Fruit fly (Drosophila melanogaster) whole organism, prepupa: Measurements from ENCODE around the gene CG9021.
A peak's percentile ranks its signal among the peaks of the same experiment; 100 is the strongest.

Experiments used
- CG10631 ChIP-seq: fragments of 200-800 bp; sonication (Bioruptor generic); optimal IDR thresholded peaks from 2 replicates; lab custom pipeline; 2016; ENCODE audit warnings: missing biosample characterization, missing genetic modification characterization
- CG10669 ChIP-seq: fragments of 200-800 bp; sonication (Bioruptor generic); optimal IDR thresholded peaks from 3 replicates; lab custom pipeline; 2018; ENCODE audit warnings: missing biosample characterization, mild to moderate bottlenecking, missing genetic modification characterization, moderate library complexity
- CG11294 ChIP-seq: fragments of 200-800 bp; sonication (Bioruptor generic); IDR thresholded peaks from 2 replicates; pipeline ENCODE4 v1.3.6; 2022; ENCODE audit warnings: missing biosample characterization, missing genetic modification characterization
- CG11762 ChIP-seq: fragments of 200-800 bp; sonication (Bioruptor generic); optimal IDR thresholded peaks from 3 replicates; lab custom pipeline; 2016; ENCODE audit warnings: missing biosample characterization, missing genetic modification characterization; ENCODE audit not compliant: insufficient read depth
- CG11902 ChIP-seq: fragments of 200-800 bp; sonication (Bioruptor generic); optimal IDR thresholded peaks from 3 replicates; lab custom pipeline; 2016; ENCODE audit warnings: missing biosample characterization, missing genetic modification characterization
- CG16779 ChIP-seq: fragments of 200-800 bp; sonication (Bioruptor generic); optimal IDR thresholded peaks from 3 replicates; lab custom pipeline; 2017; ENCODE audit warnings: missing biosample characterization, mild to moderate bottlenecking, missing genetic modification characterization
- CG3032 ChIP-seq: fragments of 200-800 bp; optimal IDR thresholded peaks from 2 replicates; lab custom pipeline; 2019; ENCODE audit warnings: missing biosample characterization, mild to moderate bottlenecking, missing genetic modification characterization, moderate library complexity
- CG31627 ChIP-seq: fragments of 200-800 bp; sonication (Bioruptor generic); optimal IDR thresholded peaks from 3 replicates; lab custom pipeline; 2016; ENCODE audit warnings: missing biosample characterization, missing genetic modification characterization
- CG34406 ChIP-seq: fragments of 200-800 bp; sonication (Bioruptor generic); optimal IDR thresholded peaks from 3 replicates; lab custom pipeline; 2016; ENCODE audit warnings: missing biosample characterization, missing genetic modification characterization
- CG4318 ChIP-seq: fragments of 200-800 bp; sonication (Bioruptor generic); optimal IDR thresholded peaks from 3 replicates; lab custom pipeline; 2017; ENCODE audit warnings: missing biosample characterization, mild to moderate bottlenecking, missing genetic modification characterization
- CG6163 ChIP-seq: fragments of 200-800 bp; sonication (Bioruptor generic); IDR thresholded peaks from 3 replicates; pipeline ENCODE4 v1.3.6; 2022; ENCODE audit warnings: missing biosample characterization, missing genetic modification characterization
- CG6792 ChIP-seq: fragments of 200-800 bp; sonication (Bioruptor generic); optimal IDR thresholded peaks from 3 replicates; lab custom pipeline; 2016; ENCODE audit warnings: missing biosample characterization, missing genetic modification characterization
- CG6808 ChIP-seq: fragments of 200-800 bp; sonication (Bioruptor generic); optimal IDR thresholded peaks from 3 replicates; lab custom pipeline; 2017; ENCODE audit warnings: missing biosample characterization, missing genetic modification characterization, mild to moderate bottlenecking, moderate library complexity, missing genetic modification reagents
- CG6854 ChIP-seq: fragments of 200-800 bp; sonication (Bioruptor generic); optimal IDR thresholded peaks from 2 replicates; lab custom pipeline; 2017; ENCODE audit warnings: missing biosample characterization, mild to moderate bottlenecking, missing genetic modification characterization
- CG8119 ChIP-seq: fragments of 200-800 bp; sonication (Bioruptor generic); IDR thresholded peaks from 3 replicates; pipeline ENCODE4 v1.3.6; 2022; ENCODE audit warnings: missing biosample characterization, missing genetic modification characterization
- CG8319 ChIP-seq: fragments of 200-800 bp; sonication (Bioruptor generic); optimal IDR thresholded peaks from 3 replicates; lab custom pipeline; 2016; ENCODE audit warnings: missing biosample characterization, missing genetic modification characterization
- CG9139 ChIP-seq: fragments of 200-800 bp; sonication (Bioruptor generic); optimal IDR thresholded peaks from 3 replicates; lab custom pipeline; 2017; ENCODE audit warnings: missing biosample characterization, mild to moderate bottlenecking, missing genetic modification characterization
- Eip75B ChIP-seq: fragments of 200-800 bp; sonication (Bioruptor generic); optimal IDR thresholded peaks from 3 replicates; lab custom pipeline; 2016; ENCODE audit warnings: missing biosample characterization, missing genetic modification characterization
- Eip78C ChIP-seq: fragments of 200-800 bp; sonication (Bioruptor generic); peaks from one replicate; lab custom pipeline; 2016; ENCODE audit warnings: missing biosample characterization, missing genetic modification characterization
- Eip93F ChIP-seq: fragments of 200-800 bp; sonication (Bioruptor generic); optimal IDR thresholded peaks from 2 replicates; lab custom pipeline; 2016; ENCODE audit warnings: missing biosample characterization, mild to moderate bottlenecking, missing genetic modification characterization
- Ets21C ChIP-seq: fragments of 200-800 bp; sonication (Bioruptor generic); optimal IDR thresholded peaks from 3 replicates; lab custom pipeline; 2016; ENCODE audit warnings: missing biosample characterization, missing genetic modification characterization
- Ets96B ChIP-seq: fragments of 200-800 bp; optimal IDR thresholded peaks from 2 replicates; lab custom pipeline; 2019; ENCODE audit warnings: missing biosample characterization, mild to moderate bottlenecking, missing genetic modification characterization, moderate library complexity
- Gug ChIP-seq: fragments of 200-800 bp; sonication (Bioruptor generic); IDR thresholded peaks from 2 replicates; pipeline ENCODE4 v1.3.6; 2022; ENCODE audit warnings: missing biosample characterization, missing genetic modification characterization
- Hr38 ChIP-seq: sonication (Bioruptor generic); optimal IDR thresholded peaks from 2 replicates; lab custom pipeline; 2016; ENCODE audit warnings: missing biosample characterization, missing genetic modification characterization
- Hr4 ChIP-seq: fragments of 200-800 bp; sonication (Bioruptor generic); optimal IDR thresholded peaks from 3 replicates; lab custom pipeline; 2016; ENCODE audit warnings: missing biosample characterization, missing genetic modification characterization
- Lpt ChIP-seq: fragments of 200-800 bp; sonication (Bioruptor generic); optimal IDR thresholded peaks from 3 replicates; lab custom pipeline; 2016; ENCODE audit warnings: missing biosample characterization, missing genetic modification characterization
- OdsH ChIP-seq: fragments of 200-800 bp; sonication (Bioruptor generic); optimal IDR thresholded peaks from 3 replicates; lab custom pipeline; 2016; ENCODE audit warnings: missing biosample characterization, missing genetic modification characterization
- Sox14 ChIP-seq: fragments of 200-800 bp; sonication (Bioruptor generic); optimal IDR thresholded peaks from 3 replicates; lab custom pipeline; 2016; ENCODE audit warnings: missing biosample characterization, missing genetic modification characterization
- Sox15 ChIP-seq: fragments of 200-800 bp; sonication (Bioruptor generic); optimal IDR thresholded peaks from 3 replicates; lab custom pipeline; 2016; ENCODE audit warnings: missing biosample characterization, missing genetic modification characterization
- achi ChIP-seq: fragments of 200-800 bp; sonication (Bioruptor generic); optimal IDR thresholded peaks from 3 replicates; lab custom pipeline; 2016; ENCODE audit warnings: missing biosample characterization, missing genetic modification characterization
- cyc ChIP-seq: fragments of 200-800 bp; sonication (Bioruptor generic); optimal IDR thresholded peaks from 3 replicates; lab custom pipeline; 2016; ENCODE audit warnings: missing biosample characterization, missing genetic modification characterization
- dac ChIP-seq: fragments of 200-800 bp; sonication (Bioruptor generic); optimal IDR thresholded peaks from 2 replicates; lab custom pipeline; 2017; ENCODE audit warnings: missing biosample characterization, mild to moderate bottlenecking, missing genetic modification characterization
- dsx ChIP-seq: fragments of 200-800 bp; optimal IDR thresholded peaks from 3 replicates; lab custom pipeline; 2019; ENCODE audit warnings: missing biosample characterization, mild to moderate bottlenecking, missing genetic modification characterization, moderate library complexity; ENCODE audit not compliant: poor library complexity, severe bottlenecking
- fd59A ChIP-seq: fragments of 200-800 bp; sonication (Bioruptor generic); optimal IDR thresholded peaks from 2 replicates; lab custom pipeline; 2017; ENCODE audit warnings: missing biosample characterization, mild to moderate bottlenecking, missing genetic modification characterization, missing genetic modification reagents
- fd85E ChIP-seq: fragments of 200-800 bp; sonication (Bioruptor generic); optimal IDR thresholded peaks from 3 replicates; lab custom pipeline; 2016; ENCODE audit warnings: missing biosample characterization, missing genetic modification characterization
- fkh ChIP-seq: fragments of 200-800 bp; sonication (Bioruptor generic); optimal IDR thresholded peaks from 3 replicates; lab custom pipeline; 2017; ENCODE audit warnings: missing biosample characterization, mild to moderate bottlenecking, missing genetic modification characterization, moderate library complexity
- salr ChIP-seq, 2 experiments: fragments of 200-800 bp; sonication (Bioruptor generic); optimal IDR thresholded peaks; 3 replicates each; lab custom pipeline; 2016 to 2018; ENCODE audit warnings: missing biosample characterization in 2 of 2, missing genetic modification characterization in 2 of 2, mild to moderate bottlenecking in 1 of 2
- ss ChIP-seq, 2 experiments: fragments of 200-800 bp; sonication (Bioruptor generic); optimal IDR thresholded peaks; 2 replicates in 1 of 2; 3 replicates in 1 of 2; lab custom pipeline; 2017 to 2018; ENCODE audit warnings: mild to moderate bottlenecking in 2 of 2, missing biosample characterization in 2 of 2, missing genetic modification characterization in 2 of 2, moderate library complexity in 1 of 2
- svp ChIP-seq: fragments of 200-800 bp; sonication (Bioruptor generic); peaks from one replicate; lab custom pipeline; 2016; ENCODE audit warnings: missing biosample characterization, missing genetic modification characterization
- topi ChIP-seq: fragments of 200-800 bp; sonication (Bioruptor generic); optimal IDR thresholded peaks from 3 replicates; lab custom pipeline; 2016; ENCODE audit warnings: missing biosample characterization, missing genetic modification characterization

Gene CG9021

dm6 chr2L:5943229-5944078 lies 39.0 kb upstream of the CG9021 start, which contains the start of the genes Sfp26Ad and Gpdh1 (continued):
- TF ChIP-seq CG3032 (tag; lab: Kevin White, UChicago) (peak; percentile 63), Hr38 (GFP tag; lab: Kevin White, UChicago) (no peak), CG11902 (GFP tag; lab: Kevin White, UChicago) (peak; percentile 62), CG6163 (GFP tag; lab: Robert Waterston, UW) (peak; percentile 67), cyc (peak; percentile 81), fd59A (GFP tag; lab: Kevin White, UChicago) (peak; percentile 28), achi (GFP tag; lab: Kevin White, UChicago) (peak; percentile 66), Gug (GFP tag; lab: Robert Waterston, UW) (no peak), CG6792 (GFP tag; lab: Kevin White, UChicago) (peak; percentile 71), OdsH (GFP tag; lab: Kevin White, UChicago) (peak; percentile 69), CG34406 (GFP tag; lab: Kevin White, UChicago) (peak; percentile 37), salr (GFP tag; optimal IDR thresholded peaks at IDR 0.05; lab: Kevin White, UChicago) (peak in 1 of 2 experiments; percentile 49), CG4318 (GFP tag; lab: Kevin White, UChicago) (no peak), CG10669 (GFP tag; lab: Kevin White, UChicago) (peak; percentile 52), CG10631 (GFP tag; lab: Kevin White, UChicago) (peak; percentile 71), CG11762 (GFP tag; lab: Kevin White, UChicago) (peak; percentile 36), ss (GFP tag; optimal IDR thresholded peaks at IDR 0.05; lab: Kevin White, UChicago) (peak; percentile 77 to 79), CG11294 (no peak), CG8319 (GFP tag; lab: Kevin White, UChicago) (peak; percentile 38), Ets21C (GFP tag; lab: Kevin White, UChicago) (peak; percentile 71), CG9139 (peak; percentile 71), CG31627 (GFP tag; lab: Kevin White, UChicago) (peak; percentile 75), Ets96B (tag; lab: Kevin White, UChicago) (peak; percentile 52), CG8119 (GFP tag; lab: Robert Waterston, UW) (peak; percentile 71), Eip93F (GFP tag; lab: Kevin White, UChicago) (no peak), CG6854 (GFP tag; lab: Kevin White, UChicago) (peak; percentile 50), Eip78C (peak; percentile 86), Eip75B (GFP tag; lab: Kevin White, UChicago) (peak; percentile 58), CG16779 (tag; lab: Kevin White, UChicago) (peak; percentile 71), Lpt (GFP tag; lab: Kevin White, UChicago) (peak; percentile 56)

dm6 chr2L:5927363-5927762 lies 22.9 kb upstream of the CG9021 start:
- no peak for TF ChIP-seq CG6792 (GFP tag; lab: Kevin White, UChicago)
- no peak for TF ChIP-seq Eip78C
- no peak for TF ChIP-seq fkh
- TF ChIP-seq CG11902 (GFP tag; lab: Kevin White, UChicago): no peak
- TF ChIP-seq Hr4 (GFP tag; lab: Kevin White, UChicago): no peak
- no peak for TF ChIP-seq fd85E (GFP tag; lab: Kevin White, UChicago)
- no peak for TF ChIP-seq dsx (GFP tag; lab: Kevin White, UChicago)
- no peak for TF ChIP-seq salr (GFP tag; optimal IDR thresholded peaks at IDR 0.05; lab: Kevin White, UChicago)
- no peak for TF ChIP-seq Ets21C (GFP tag; lab: Kevin White, UChicago)
- TF ChIP-seq Gug (GFP tag; lab: Robert Waterston, UW): no peak
- no peak for TF ChIP-seq topi (GFP tag; lab: Kevin White, UChicago)
- no peak for TF ChIP-seq CG6808 (GFP tag; lab: Kevin White, UChicago)
- TF ChIP-seq CG6163 (GFP tag; lab: Robert Waterston, UW): no peak
- no peak for TF ChIP-seq Sox14 (GFP tag; lab: Kevin White, UChicago)
- TF ChIP-seq dac (GFP tag; lab: Kevin White, UChicago): no peak
- no peak for TF ChIP-seq svp (GFP tag; lab: Kevin White, UChicago)
- TF ChIP-seq CG8319 (GFP tag; lab: Kevin White, UChicago): no peak
- no peak for TF ChIP-seq CG10631 (GFP tag; lab: Kevin White, UChicago)
- no peak for TF ChIP-seq CG11294
- TF ChIP-seq Sox15 (GFP tag; lab: Kevin White, UChicago): no peak
